Fruit fly (Drosophila melanogaster): Measurements from ENCODE around the gene Drs.

- TF ChIP-seq Dll (optimal IDR thresholded peaks at IDR 0.05) (no peak), psq (optimal IDR thresholded peaks at IDR 0.05) (no peak), usp (GFP tag; optimal IDR thresholded peaks at IDR 0.05) (no peak), CG8478 (optimal IDR thresholded peaks at IDR 0.05) (no peak), pan (optimal IDR thresholded peaks at IDR 0.05) (no peak)
Observed at dm6 chr3L:3417120-3417519, 47.8 kb downstream of the Drs start.
